Worm (Caenorhabditis elegans) whole organism, L3 larva: ENCODE results near the gene T06D8.10.

ENCODE experiments used
- R02D3.7 ChIP-seq: fragments of 150-350 bp; optimal IDR thresholded peaks from 2 replicates; lab custom pipeline; 2014; ENCODE audit warnings: missing biosample characterization, missing genetic modification characterization
- ZK546.5 ChIP-seq: sonication (generic microtip); optimal IDR thresholded peaks from 2 replicates; lab custom pipeline; 2017; ENCODE audit warnings: missing biosample characterization, missing genetic modification characterization
- aly-2 ChIP-seq: fragments of 150-350 bp; optimal IDR thresholded peaks from 2 replicates; lab custom pipeline; 2014; ENCODE audit warnings: missing biosample characterization, missing genetic modification characterization
- ama-1 ChIP-seq: fragments of 150-350 bp; optimal IDR thresholded peaks from 2 replicates; lab custom pipeline; 2018
- ceh-16 ChIP-seq: sonication (generic microtip); optimal IDR thresholded peaks from 2 replicates; lab custom pipeline; 2017; ENCODE audit warnings: missing biosample characterization, missing genetic modification characterization
- ceh-28 ChIP-seq: fragments of 150-350 bp; optimal IDR thresholded peaks from 2 replicates; lab custom pipeline; 2014; ENCODE audit warnings: missing biosample characterization, missing genetic modification reagents, missing genetic modification characterization
- ceh-9 ChIP-seq: sonication (generic microtip); optimal IDR thresholded peaks from 2 replicates; lab custom pipeline; 2018; ENCODE audit warnings: missing biosample characterization, missing genetic modification characterization
- egl-27 ChIP-seq: sonication (generic microtip); optimal IDR thresholded peaks from 4 replicates; lab custom pipeline; 2017; ENCODE audit warnings: missing biosample characterization, missing genetic modification reagents, missing genetic modification characterization
- egl-5 ChIP-seq: fragments of 150-350 bp; optimal IDR thresholded peaks from 2 replicates; lab custom pipeline; 2017; ENCODE audit warnings: missing biosample characterization, missing genetic modification reagents, missing genetic modification characterization, inconsistent platforms
- elt-1 ChIP-seq: fragments of 150-350 bp; optimal IDR thresholded peaks from 2 replicates; lab custom pipeline; 2014; ENCODE audit warnings: missing biosample characterization, missing genetic modification characterization
- elt-2 ChIP-seq: sonication (generic microtip); optimal IDR thresholded peaks from 2 replicates; lab custom pipeline; 2016; ENCODE audit warnings: missing genetic modification reagents, mild to moderate bottlenecking, missing genetic modification characterization, missing compliant biosample characterization
- elt-3 ChIP-seq, 3 experiments: fragments of 150-350 bp in 1 of 3; sonication (generic microtip) in 2 of 3; optimal IDR thresholded peaks; 2 replicates in 2 of 3; 4 replicates in 1 of 3; lab custom pipeline; 2014 to 2017; ENCODE audit warnings: missing biosample characterization in 3 of 3, missing genetic modification characterization in 3 of 3
- eor-1 ChIP-seq, 2 experiments: fragments of 150-350 bp; optimal IDR thresholded peaks; 2 replicates each; lab custom pipeline; 2014 to 2018; ENCODE audit warnings: missing biosample characterization in 2 of 2, missing genetic modification characterization in 2 of 2
- fkh-10 ChIP-seq: sonication (generic microtip); optimal IDR thresholded peaks from 2 replicates; lab custom pipeline; 2017; ENCODE audit warnings: missing biosample characterization, missing genetic modification reagents, missing genetic modification characterization
- fkh-2 ChIP-seq: fragments of 150-350 bp; optimal IDR thresholded peaks from 2 replicates; lab custom pipeline; 2014; ENCODE audit warnings: missing biosample characterization, missing genetic modification reagents, missing genetic modification characterization
- fos-1 ChIP-seq: fragments of 150-350 bp; optimal IDR thresholded peaks from 2 replicates; lab custom pipeline; 2014; ENCODE audit warnings: missing biosample characterization, missing genetic modification characterization
- hmg-11 ChIP-seq: sonication (generic microtip); optimal IDR thresholded peaks from 2 replicates; lab custom pipeline; 2016; ENCODE audit warnings: missing genetic modification characterization, missing compliant biosample characterization
- jun-1 ChIP-seq: fragments of 150-350 bp; optimal IDR thresholded peaks from 2 replicates; lab custom pipeline; 2014; ENCODE audit warnings: missing biosample characterization, missing genetic modification reagents, missing genetic modification characterization
- lin-15B ChIP-seq: fragments of 150-350 bp; optimal IDR thresholded peaks from 2 replicates; lab custom pipeline; 2014; ENCODE audit warnings: missing biosample characterization, missing genetic modification characterization
- lsy-12 ChIP-seq: sonication (generic microtip); optimal IDR thresholded peaks from 2 replicates; lab custom pipeline; 2016; ENCODE audit warnings: mild to moderate bottlenecking, missing genetic modification characterization, missing compliant biosample characterization
- mdl-1 ChIP-seq: fragments of 150-350 bp; optimal IDR thresholded peaks from 2 replicates; lab custom pipeline; 2014; ENCODE audit warnings: missing biosample characterization, missing genetic modification characterization
- nfya-1 ChIP-seq: sonication (generic microtip); optimal IDR thresholded peaks from 2 replicates; lab custom pipeline; 2017; ENCODE audit warnings: missing genetic modification characterization, mild to moderate bottlenecking, missing compliant biosample characterization, antibody characterized with exemption, moderate library complexity; ENCODE audit not compliant: insufficient read depth
- nhr-12 ChIP-seq: fragments of 150-350 bp; optimal IDR thresholded peaks from 2 replicates; lab custom pipeline; 2014; ENCODE audit warnings: missing biosample characterization, missing genetic modification characterization
- nhr-23 ChIP-seq: fragments of 150-350 bp; optimal IDR thresholded peaks from 2 replicates; lab custom pipeline; 2014; ENCODE audit warnings: missing biosample characterization, missing genetic modification reagents, missing genetic modification characterization
- nhr-237 ChIP-seq: fragments of 150-350 bp; optimal IDR thresholded peaks from 2 replicates; lab custom pipeline; 2014; ENCODE audit warnings: missing biosample characterization, missing genetic modification characterization
- nhr-28 ChIP-seq: fragments of 150-350 bp; optimal IDR thresholded peaks from 2 replicates; lab custom pipeline; 2014; ENCODE audit warnings: missing biosample characterization, missing genetic modification characterization
- nhr-43 ChIP-seq: sonication (generic microtip); optimal IDR thresholded peaks from 2 replicates; lab custom pipeline; 2016; ENCODE audit warnings: mild to moderate bottlenecking, missing genetic modification characterization, missing compliant biosample characterization; ENCODE audit not compliant: poor library complexity, severe bottlenecking
- nhr-67 ChIP-seq: fragments of 150-350 bp; optimal IDR thresholded peaks from 2 replicates; lab custom pipeline; 2014; ENCODE audit warnings: missing biosample characterization, missing genetic modification characterization
- nhr-76 ChIP-seq: fragments of 150-350 bp; sonication (generic microtip); optimal IDR thresholded peaks from 5 replicates; lab custom pipeline; 2014; ENCODE audit warnings: missing biosample characterization, missing genetic modification characterization
- nhr-77 ChIP-seq: fragments of 150-350 bp; optimal IDR thresholded peaks from 2 replicates; lab custom pipeline; 2014; ENCODE audit warnings: missing biosample characterization, missing genetic modification characterization
- pha-4 ChIP-seq: fragments of 150-350 bp; optimal IDR thresholded peaks from 2 replicates; lab custom pipeline; 2014; ENCODE audit warnings: missing biosample characterization, missing genetic modification reagents, missing genetic modification characterization
- pqm-1 ChIP-seq: fragments of 150-350 bp; optimal IDR thresholded peaks from 2 replicates; lab custom pipeline; 2017; ENCODE audit warnings: missing biosample characterization, missing genetic modification characterization, inconsistent platforms
- skn-1 ChIP-seq: fragments of 150-350 bp; optimal IDR thresholded peaks from 2 replicates; lab custom pipeline; 2014; ENCODE audit warnings: missing biosample characterization, missing genetic modification characterization
- tbx-2 ChIP-seq: sonication (generic microtip); optimal IDR thresholded peaks from 2 replicates; lab custom pipeline; 2016; ENCODE audit warnings: mild to moderate bottlenecking, missing genetic modification characterization, missing compliant biosample characterization
- ztf-11 ChIP-seq: fragments of 150-350 bp; optimal IDR thresholded peaks from 2 replicates; lab custom pipeline; 2014; ENCODE audit warnings: missing biosample characterization, missing genetic modification characterization

T06D8.10 gene

ce11 chrII:11290109-11290784, 42.9 kb upstream of the T06D8.10 start, which contains the start of gene C47G2.3:
TSS of gene C47G2.3 (minus strand) at chrII:11290159.
- no peak for TF ChIP-seq egl-5 (tag; lab: Kevin White, UChicago)
- no peak for TF ChIP-seq jun-1 (tag; lab: Kevin White, UChicago)
- TF ChIP-seq elt-2 (tag; lab: Kevin White, UChicago): peak; percentile 29
- TF ChIP-seq nhr-23 (tag; lab: Kevin White, UChicago): peak; percentile 70
- TF ChIP-seq pha-4 (tag; lab: Kevin White, UChicago): peak; percentile 29
- TF ChIP-seq lin-15B (tag; lab: Kevin White, UChicago): peak; percentile 36
- peak; percentile 43 for TF ChIP-seq pqm-1 (tag; lab: Kevin White, UChicago)
- TF ChIP-seq lsy-12 (tag; lab: Kevin White, UChicago): peak; percentile 67
- TF ChIP-seq nfya-1 (tag; lab: Kevin White, UChicago): peak; percentile 39
- TF ChIP-seq elt-1 (tag; lab: Kevin White, UChicago): no peak
- peak; percentile 52 for TF ChIP-seq skn-1 (tag; lab: Kevin White, UChicago)
- TF ChIP-seq R02D3.7: no peak
- peak; percentile 80 for TF ChIP-seq nhr-43
- TF ChIP-seq nhr-28: no peak
- TF ChIP-seq fkh-10 (GFP tag; lab: Kevin White, UChicago): no peak

DNA sequence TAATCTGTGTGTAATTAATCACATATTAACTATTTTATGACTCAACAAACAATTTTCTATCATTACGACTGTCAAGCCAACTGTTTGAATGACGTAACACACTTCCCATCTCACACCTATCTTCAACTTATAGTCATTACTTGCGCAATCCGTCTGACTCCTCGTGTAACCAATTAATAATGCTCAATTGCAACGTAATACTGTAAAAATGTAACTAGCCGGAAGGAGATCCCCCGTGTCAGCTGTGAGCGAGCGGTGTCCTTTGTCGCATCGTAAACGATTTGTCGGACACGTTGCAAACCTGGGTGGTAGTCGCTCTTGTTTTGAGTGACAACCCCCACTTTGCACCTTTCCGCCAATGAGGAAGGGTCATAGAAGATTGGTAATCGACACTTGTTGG, 40.8 kb upstream of the T06D8.10 start:
- no peak for TF ChIP-seq nhr-43
- TF ChIP-seq hmg-11 (tag; lab: Kevin White, UChicago): no peak
- no peak for TF ChIP-seq fkh-10 (GFP tag; lab: Kevin White, UChicago)
- TF ChIP-seq eor-1 (tag; optimal IDR thresholded peaks at IDR 0.05; lab: Kevin White, UChicago): no peak
- no peak for TF ChIP-seq skn-1 (tag; lab: Kevin White, UChicago)
- no peak for TF ChIP-seq ama-1 (lab: Kevin White, UChicago)
- no peak for TF ChIP-seq tbx-2 (tag; lab: Kevin White, UChicago)
- TF ChIP-seq mdl-1 (tag; lab: Kevin White, UChicago): no peak
- TF ChIP-seq ZK546.5 (tag; lab: Kevin White, UChicago): no peak
- TF ChIP-seq nhr-77: no peak
- TF ChIP-seq ceh-9 (tag; lab: Kevin White, UChicago): no peak
- no peak for TF ChIP-seq elt-2 (tag; lab: Kevin White, UChicago)
- TF ChIP-seq fkh-2 (tag; lab: Kevin White, UChicago): no peak

DNA sequence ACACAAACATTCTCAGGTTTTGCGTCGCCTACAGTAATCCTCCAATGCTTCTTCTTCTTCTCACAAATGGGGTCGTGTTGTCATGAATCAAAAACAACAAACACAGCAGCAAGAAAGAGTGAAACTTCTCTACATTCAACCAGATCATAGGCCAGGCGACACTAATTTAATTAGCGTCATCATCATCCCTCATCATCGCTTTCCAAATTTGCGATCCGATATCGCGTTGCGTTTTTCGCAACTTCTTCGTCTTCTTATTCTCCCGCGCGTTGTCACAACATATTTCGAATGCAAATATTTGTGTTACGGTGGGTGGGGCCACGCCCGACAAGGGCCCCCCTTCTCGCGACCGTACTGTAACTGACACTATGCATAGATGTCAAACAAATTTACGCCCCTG, 39.1 kb upstream of the T06D8.10 start:
- TF ChIP-seq egl-27 (tag; lab: Kevin White, UChicago) (no peak), nhr-76 (tag; lab: Kevin White, UChicago) (no peak), fos-1 (tag; lab: Kevin White, UChicago) (no peak), R02D3.7 (no peak), aly-2 (tag; lab: Kevin White, UChicago) (no peak), egl-5 (tag; lab: Kevin White, UChicago) (no peak), nhr-28 (no peak)

DNA sequence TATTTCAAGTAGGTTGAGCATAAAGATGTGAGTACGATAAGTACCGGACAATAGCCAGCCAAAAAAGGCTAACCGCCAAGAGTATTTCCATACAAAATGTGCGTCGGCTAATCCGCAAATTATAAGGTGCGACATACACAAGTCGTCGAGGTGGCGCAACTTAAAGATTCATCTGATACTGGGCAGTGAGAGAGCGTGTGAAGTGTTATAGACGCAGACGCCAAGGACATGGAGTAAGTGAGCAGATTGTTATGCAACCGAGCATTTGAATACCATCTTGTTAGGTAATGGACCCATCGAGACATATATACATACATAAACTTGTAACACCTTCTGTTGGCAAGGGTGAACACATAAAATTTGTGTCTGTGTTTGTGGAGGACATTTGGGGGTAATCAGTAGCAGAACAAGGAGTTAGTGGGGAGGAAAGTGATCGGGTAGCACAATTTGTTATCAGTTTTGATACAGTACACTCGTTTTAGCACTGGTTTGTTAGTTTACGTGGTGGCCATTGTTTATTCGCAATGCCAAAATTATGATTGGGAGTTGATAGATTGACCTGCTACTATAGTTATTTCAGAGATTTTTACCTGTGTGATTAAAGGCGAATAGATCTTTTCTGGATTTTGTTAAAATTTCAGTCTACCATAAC, 38.1 kb upstream of the T06D8.10 start:
- no peak for TF ChIP-seq lsy-12 (tag; lab: Kevin White, UChicago)
- TF ChIP-seq nfya-1 (tag; lab: Kevin White, UChicago): peak; percentile 62
- peak; percentile 41 for TF ChIP-seq elt-2 (tag; lab: Kevin White, UChicago)
- TF ChIP-seq, all 47 proteins: peak for 2

ce11 chrII:11284701-11285100, 37.4 kb upstream of the T06D8.10 start:
- TF ChIP-seq ceh-28 (tag; lab: Kevin White, UChicago) (no peak), nhr-67 (tag; lab: Kevin White, UChicago) (no peak), ztf-11 (no peak), nfya-1 (tag; lab: Kevin White, UChicago) (no peak), elt-3 (tag; optimal IDR thresholded peaks at IDR 0.05; lab: Kevin White, UChicago) (no peak), eor-1 (tag; optimal IDR thresholded peaks at IDR 0.05; lab: Kevin White, UChicago) (no peak), fos-1 (tag; lab: Kevin White, UChicago) (no peak), fkh-2 (tag; lab: Kevin White, UChicago) (no peak), pqm-1 (tag; lab: Kevin White, UChicago) (no peak), nhr-237 (tag; lab: Kevin White, UChicago) (no peak), nhr-12 (tag; lab: Kevin White, UChicago) (no peak), pha-4 (tag; lab: Kevin White, UChicago) (no peak), ceh-16 (tag; lab: Kevin White, UChicago) (no peak), fkh-10 (GFP tag; lab: Kevin White, UChicago) (no peak), nhr-23 (tag; lab: Kevin White, UChicago) (no peak), hmg-11 (tag; lab: Kevin White, UChicago) (no peak), ceh-9 (tag; lab: Kevin White, UChicago) (no peak), mdl-1 (tag; lab: Kevin White, UChicago) (no peak)
